Worm (Caenorhabditis elegans) whole organism, early embryonic: ENCODE data around the gene wdr-20.

Experiments used
- B0310.2 ChIP-seq: sonication (generic microtip); optimal IDR thresholded peaks from 2 replicates; lab custom pipeline; 2016; ENCODE audit warnings: mild to moderate bottlenecking, missing genetic modification characterization, missing compliant biosample characterization
- hnd-1 ChIP-seq: sonication (generic microtip); optimal IDR thresholded peaks from 2 replicates; lab custom pipeline; 2016; ENCODE audit warnings: missing genetic modification characterization, missing compliant biosample characterization

DNA sequence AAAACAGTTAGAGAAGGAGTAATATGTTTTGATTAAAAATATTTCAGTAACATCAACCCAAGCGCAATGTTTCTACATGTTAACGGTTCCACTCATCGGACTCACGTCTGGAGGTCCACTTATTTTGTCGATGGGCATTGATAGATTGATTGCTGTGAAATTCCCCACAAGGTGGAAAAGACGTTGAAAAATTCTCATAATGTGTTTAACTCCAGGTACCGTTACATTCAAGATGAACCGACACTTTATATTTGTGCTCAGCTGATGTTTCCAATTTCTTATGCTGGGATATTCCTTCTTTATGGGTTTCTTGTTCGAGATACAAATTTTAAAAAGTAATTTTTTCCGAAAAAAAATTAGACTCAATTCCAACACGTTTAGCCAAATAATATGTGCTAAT is 19.1 kb upstream of the wdr-20 start:
- TF ChIP-seq hnd-1 (no peak), B0310.2 (tag; lab: Kevin White, UChicago) (no peak)
